Worm (Caenorhabditis elegans): ENCODE results near the gene C28H8.8.
A peak's percentile ranks its signal among the peaks of the same experiment; 100 is the strongest.

Gene C28H8.8

DNA sequence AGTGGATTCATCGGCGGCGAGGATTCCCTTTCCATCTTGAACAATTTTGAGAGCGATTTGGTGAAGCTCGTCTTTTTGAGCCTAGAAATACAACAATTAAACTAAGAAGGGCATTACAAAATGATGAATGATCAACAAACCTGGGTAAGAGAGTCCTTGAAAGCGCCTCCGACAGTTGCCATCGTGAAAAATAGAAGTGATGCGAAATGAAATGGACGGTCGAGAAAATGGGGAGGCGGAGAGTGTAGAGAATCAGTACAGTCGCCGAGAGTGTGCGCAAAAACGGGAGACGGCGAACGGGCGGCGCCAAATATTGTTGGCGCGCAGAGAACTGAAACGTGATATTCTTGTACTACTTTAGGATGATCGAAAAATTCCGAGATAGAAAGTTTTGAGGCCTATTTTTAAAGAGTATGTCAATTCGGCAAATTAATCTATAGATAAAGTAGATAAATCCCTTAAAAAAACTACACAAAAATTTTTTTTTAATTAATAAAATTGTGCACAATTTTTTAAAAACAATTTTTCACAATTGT lies 12.4 kb downstream of the C28H8.8 start, which contains the start of gene aldo-2 (continued):
- TF ChIP-seq lin-14 (GFP tag; optimal IDR thresholded peaks at IDR 0.05) (peak; percentile 76), lin-15B (tag; optimal IDR thresholded peaks at IDR 0.05) (no peak), sptf-1 (tag; optimal IDR thresholded peaks at IDR 0.05) (no peak), snu-23 (GFP tag; optimal IDR thresholded peaks at IDR 0.05) (peak; percentile 57), nhr-71 (tag; optimal IDR thresholded peaks at IDR 0.05) (peak; percentile 11), mep-1 (tag; optimal IDR thresholded peaks at IDR 0.05) (peak; percentile 14)

DNA sequence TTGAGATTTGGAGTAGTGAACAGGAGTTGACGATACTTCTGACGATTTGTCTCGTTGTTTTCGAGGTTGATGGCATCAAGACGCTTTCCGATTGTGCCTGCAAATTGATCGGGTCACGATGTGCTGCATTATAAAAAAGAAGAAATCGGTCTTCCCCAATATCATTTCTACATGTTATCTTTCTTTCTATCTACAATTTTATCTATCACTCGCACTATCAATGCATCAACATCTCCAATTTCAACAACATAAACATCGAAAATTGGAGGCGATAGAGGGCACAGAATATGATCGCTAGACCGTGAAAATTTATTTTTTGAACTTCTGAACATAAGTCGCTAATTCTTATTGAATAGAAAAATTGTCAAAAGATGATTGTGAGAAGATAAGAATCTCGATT lies 12.9 kb downstream of the C28H8.8 start:
- TF ChIP-seq elt-2 (tag; optimal IDR thresholded peaks at IDR 0.05) = peak; percentile 42
- no peak for TF ChIP-seq efl-1 (optimal IDR thresholded peaks at IDR 0.05)
- TF ChIP-seq efl-1 (GFP tag; optimal IDR thresholded peaks at IDR 0.05 in 1 of 2) = peak in 1 of 2 experiments; percentile 32
- TF ChIP-seq ceh-90 (tag; optimal IDR thresholded peaks at IDR 0.05) = no peak

DNA sequence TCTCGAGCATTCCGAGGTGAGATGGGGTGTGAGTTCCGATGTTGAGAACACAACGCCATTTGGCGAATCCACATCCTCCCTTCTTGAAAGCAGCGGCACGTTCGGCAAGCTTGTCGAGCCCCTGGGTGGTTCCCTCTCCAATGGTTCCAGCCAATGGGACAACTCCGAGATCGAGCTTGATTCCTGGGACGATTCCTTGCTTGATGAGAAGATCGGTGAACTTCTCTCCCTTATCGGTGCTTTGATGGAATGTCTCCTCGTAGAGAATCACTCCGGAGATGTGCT lies 13.2 kb downstream of the C28H8.8 start:
- TF ChIP-seq nhr-85 (tag) (peak; percentile 36), jun-1 (tag; optimal IDR thresholded peaks at IDR 0.05) (no peak)

DNA sequence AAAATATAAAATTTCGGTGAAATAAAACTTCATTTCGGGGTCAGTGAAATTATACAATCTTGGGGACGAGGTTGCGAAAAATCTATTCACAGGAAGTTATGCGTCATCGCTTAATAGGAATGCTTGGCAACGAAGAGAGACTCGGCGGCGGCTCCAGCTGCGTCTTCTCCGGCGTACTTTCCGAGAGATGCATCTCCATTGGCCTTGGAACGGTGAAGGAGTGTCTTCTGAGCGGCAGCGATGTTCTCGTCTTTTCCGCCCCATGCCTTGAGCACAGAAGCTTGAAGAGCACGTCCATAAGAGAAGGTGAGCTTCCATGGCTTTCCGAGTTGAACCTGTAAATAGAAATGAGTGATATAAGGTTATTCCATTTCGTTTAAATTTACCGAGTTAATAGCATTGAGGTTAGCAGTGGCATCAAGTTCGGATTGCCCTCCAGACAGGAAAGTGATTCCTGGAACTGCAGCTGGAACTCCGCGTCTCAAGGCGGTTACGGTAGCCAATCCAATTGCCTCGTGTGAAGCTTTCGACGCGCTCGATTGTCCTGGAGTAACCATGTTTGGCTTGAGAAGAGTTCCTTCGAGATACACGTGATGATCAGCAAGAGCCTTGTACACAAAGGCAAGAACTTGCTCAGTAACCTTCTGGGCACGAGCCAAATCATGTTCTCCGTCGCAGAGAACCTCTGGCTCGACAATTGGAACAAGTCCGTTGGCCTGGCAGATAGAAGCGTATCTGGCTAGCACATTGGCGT lies 13.7 kb downstream of the C28H8.8 start:
- no peak for TF ChIP-seq ztf-4 (tag; optimal IDR thresholded peaks at IDR 0.05)
- TF ChIP-seq C16A3.4 (tag; optimal IDR thresholded peaks at IDR 0.05) = no peak
- no peak for TF ChIP-seq nhr-19 (GFP tag; conservative IDR thresholded peaks at IDR 0.05)
- peak; percentile 19 for TF ChIP-seq dsc-1 (tag; optimal IDR thresholded peaks at IDR 0.05)
- TF ChIP-seq efl-1 (optimal IDR thresholded peaks at IDR 0.05) = no peak
- TF ChIP-seq efl-1 (GFP tag; optimal IDR thresholded peaks at IDR 0.05 in 1 of 2) = peak in 1 of 2 experiments; percentile 77
- no peak for TF ChIP-seq unc-62 (GFP tag; optimal IDR thresholded peaks at IDR 0.05)
- TF ChIP-seq nhr-76 (tag; optimal IDR thresholded peaks at IDR 0.05) = no peak
- no peak for TF ChIP-seq fos-1 (tag; optimal IDR thresholded peaks at IDR 0.05)
- no peak for TF ChIP-seq ceh-82 (tag; optimal IDR thresholded peaks at IDR 0.05)
- TF ChIP-seq mep-1 (tag; optimal IDR thresholded peaks at IDR 0.05) = no peak
- no peak for TF ChIP-seq hlh-4 (tag; optimal IDR thresholded peaks at IDR 0.05)
- no peak for TF ChIP-seq irx-1 (tag; optimal IDR thresholded peaks at IDR 0.05)
- no peak for TF ChIP-seq swsn-7 (tag; optimal IDR thresholded peaks at IDR 0.05)
- TF ChIP-seq fkh-8 (tag; optimal IDR thresholded peaks at IDR 0.05) = no peak
- TF ChIP-seq nhr-47 (tag; optimal IDR thresholded peaks at IDR 0.05) = no peak
- TF ChIP-seq unc-30 (tag; optimal IDR thresholded peaks at IDR 0.05) = no peak
- no peak for TF ChIP-seq snu-23 (GFP tag; optimal IDR thresholded peaks at IDR 0.05)
- no peak for TF ChIP-seq lin-14 (GFP tag; optimal IDR thresholded peaks at IDR 0.05)

DNA sequence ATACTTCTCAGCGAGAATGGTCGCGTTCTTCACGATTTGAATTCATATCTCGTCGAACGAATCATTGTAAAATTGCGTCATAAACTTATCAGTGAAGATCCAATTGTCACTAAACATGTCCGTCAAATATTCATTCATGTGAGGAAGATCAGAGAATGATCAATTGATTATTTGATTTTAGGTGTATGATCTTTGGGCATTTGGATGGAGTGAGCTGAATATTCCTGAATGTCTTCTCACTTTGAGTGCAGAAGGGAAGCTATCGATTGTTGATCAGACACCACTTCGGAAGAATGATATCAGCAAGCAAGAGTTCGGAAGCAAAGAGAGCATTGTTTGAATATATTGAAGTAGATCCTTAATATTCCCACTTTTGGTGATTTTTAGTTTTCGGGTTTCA lies 14.3 kb downstream of the C28H8.8 start:
- TF ChIP-seq mab-9 (GFP tag; IDR thresholded peaks at IDR 0.05) (no peak), nhr-71 (tag; optimal IDR thresholded peaks at IDR 0.05) (peak; percentile 83), nhr-84 (tag; optimal IDR thresholded peaks at IDR 0.05) (no peak), nhr-19 (GFP tag; conservative IDR thresholded peaks at IDR 0.05) (peak; percentile 58), pqm-1 (tag; optimal IDR thresholded peaks at IDR 0.05) (no peak), ztf-4 (tag; optimal IDR thresholded peaks at IDR 0.05) (peak; percentile 54), pag-3 (tag; optimal IDR thresholded peaks at IDR 0.05; ENCODE audit: borderline replicate concordance, insufficient read depth) (no peak), sptf-1 (tag; optimal IDR thresholded peaks at IDR 0.05) (no peak), lin-15B (tag; optimal IDR thresholded peaks at IDR 0.05) (no peak), dpl-1 (GFP tag; optimal IDR thresholded peaks at IDR 0.05) (peak in 1 of 3 experiments; percentile 31), unc-130 (tag; optimal IDR thresholded peaks at IDR 0.05) (no peak), egl-13 (tag; optimal IDR thresholded peaks at IDR 0.05) (no peak), lsy-2 (tag; optimal IDR thresholded peaks at IDR 0.05) (peak in 1 of 2 experiments; percentile 24), ceh-63 (GFP tag; optimal IDR thresholded peaks at IDR 0.05) (no peak), nhr-12 (tag; optimal IDR thresholded peaks at IDR 0.05) (no peak), fkh-4 (tag; optimal IDR thresholded peaks at IDR 0.05; ENCODE audit: borderline replicate concordance) (no peak), Y116A8C.19 (tag; optimal IDR thresholded peaks at IDR 0.05; ENCODE audit: borderline replicate concordance) (no peak), unc-62 (GFP tag; optimal IDR thresholded peaks at IDR 0.05) (no peak), jun-1 (tag; optimal IDR thresholded peaks at IDR 0.05) (no peak), lir-3 (tag; optimal IDR thresholded peaks at IDR 0.05; ENCODE audit: poor library complexity) (no peak), ztf-11 (tag; optimal IDR thresholded peaks at IDR 0.05) (no peak), mdl-1 (tag; optimal IDR thresholded peaks at IDR 0.05) (no peak), ceh-82 (tag; optimal IDR thresholded peaks at IDR 0.05) (no peak), nhr-28 (tag; optimal IDR thresholded peaks at IDR 0.05) (no peak), lin-39 (tag; optimal IDR thresholded peaks at IDR 0.05) (no peak)
